Worm (Caenorhabditis elegans) whole organism, early embryonic: ENCODE results near the gene vps-2.

Experiments used
- B0310.2 ChIP-seq: sonication (generic microtip); optimal IDR thresholded peaks from 2 replicates; lab custom pipeline; 2016; ENCODE audit warnings: mild to moderate bottlenecking, missing genetic modification characterization, missing compliant biosample characterization
- F13C5.2 ChIP-seq: sonication (generic microtip); optimal IDR thresholded peaks from 2 replicates; lab custom pipeline; 2017; ENCODE audit warnings: mild to moderate bottlenecking, missing genetic modification characterization, inconsistent platforms, missing compliant biosample characterization
- aly-1 ChIP-seq: sonication (generic microtip); optimal IDR thresholded peaks from 2 replicates; lab custom pipeline; 2016; ENCODE audit warnings: missing genetic modification characterization, missing compliant biosample characterization
- ama-1 ChIP-seq: fragments of 150-350 bp; optimal IDR thresholded peaks from 2 replicates; lab custom pipeline; 2014
- ceh-13 ChIP-seq: fragments of 200-800 bp; sonication (Bioruptor generic); optimal IDR thresholded peaks from 2 replicates; lab custom pipeline; 2018; ENCODE audit warnings: mild to moderate bottlenecking, missing genetic modification characterization, missing compliant biosample characterization
- ceh-36 ChIP-seq: sonication (generic microtip); optimal IDR thresholded peaks from 2 replicates; lab custom pipeline; 2016; ENCODE audit warnings: missing genetic modification characterization, inconsistent platforms, missing compliant biosample characterization
- ets-7 ChIP-seq: sonication (generic microtip); optimal IDR thresholded peaks from 2 replicates; lab custom pipeline; 2016; ENCODE audit warnings: missing genotype, missing genetic modification characterization, missing compliant biosample characterization
- flt-1 ChIP-seq: fragments of 200-800 bp; sonication (Bioruptor generic); IDR thresholded peaks from 2 replicates; pipeline ENCODE4 v1.3.6; 2022; ENCODE audit warnings: missing genetic modification characterization, missing compliant biosample characterization
- hmbx-1 ChIP-seq: sonication (generic microtip); optimal IDR thresholded peaks from 2 replicates; lab custom pipeline; 2016; ENCODE audit warnings: mild to moderate bottlenecking, missing genetic modification characterization, missing compliant biosample characterization
- hmg-4 ChIP-seq: fragments of 200-800 bp; sonication (Bioruptor generic); optimal IDR thresholded peaks from 2 replicates; lab custom pipeline; 2018; ENCODE audit warnings: mild to moderate bottlenecking, missing genetic modification characterization, missing compliant biosample characterization
- hnd-1 ChIP-seq: sonication (generic microtip); optimal IDR thresholded peaks from 2 replicates; lab custom pipeline; 2016; ENCODE audit warnings: missing genetic modification characterization, missing compliant biosample characterization
- pes-1 ChIP-seq: fragments of 200-800 bp; sonication (Bioruptor generic); IDR thresholded peaks from 2 replicates; pipeline ENCODE4 v1.3.6; 2022; ENCODE audit warnings: missing genetic modification reagents, missing genetic modification characterization, missing compliant biosample characterization
- scrt-1 ChIP-seq: fragments of 200-800 bp; sonication (Bioruptor generic); IDR thresholded peaks from 2 replicates; pipeline ENCODE4 v1.3.6; 2022; ENCODE audit warnings: missing genetic modification characterization, missing compliant biosample characterization
- sea-1 ChIP-seq: fragments of 200-800 bp; sonication (Bioruptor generic); conservative IDR thresholded peaks from 2 replicates; pipeline ENCODE4 v1.3.6; 2022; ENCODE audit warnings: missing genetic modification characterization, missing compliant biosample characterization
- tbx-11 ChIP-seq: fragments of 200-800 bp; sonication (Bioruptor generic); IDR thresholded peaks from 2 replicates; pipeline ENCODE4 v1.3.6; 2022; ENCODE audit warnings: missing genetic modification characterization, missing compliant biosample characterization
- tbx-37 ChIP-seq: fragments of 200-800 bp; sonication (Bioruptor generic); conservative IDR thresholded peaks from 2 replicates; pipeline ENCODE4 v1.3.6; 2022; ENCODE audit warnings: missing genetic modification reagents, missing genetic modification characterization, missing compliant biosample characterization
- tra-4 ChIP-seq: sonication (generic microtip); optimal IDR thresholded peaks from 2 replicates; lab custom pipeline; 2017; ENCODE audit warnings: missing genetic modification characterization, missing compliant biosample characterization

The vps-2 gene

DNA sequence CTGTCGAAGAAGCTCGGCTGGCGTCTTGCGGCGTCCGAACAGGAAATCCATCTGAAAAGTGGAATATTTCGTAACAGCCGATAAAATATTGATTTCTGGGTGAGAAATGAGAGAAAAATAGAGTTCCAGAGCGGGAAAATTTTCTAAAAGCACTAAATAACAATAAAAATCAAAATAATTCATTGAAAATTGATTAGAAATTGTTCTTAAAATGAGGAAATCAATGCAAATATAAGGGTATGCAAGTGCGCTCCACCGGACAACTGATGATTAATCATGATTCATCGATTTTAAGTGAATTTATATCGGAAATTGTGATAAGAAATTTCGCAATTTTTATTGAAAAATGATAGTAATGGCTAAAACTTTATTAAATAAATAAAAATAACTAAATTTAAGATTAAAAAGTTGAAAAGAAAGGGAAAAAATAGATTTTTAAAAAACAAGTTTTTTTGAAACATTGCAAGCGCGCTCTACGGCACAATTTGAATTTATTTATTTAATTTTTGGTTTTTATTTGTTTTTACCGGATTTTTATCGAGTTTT lies at the start of gene vps-2, which contains the start of gene tiar-2:
Gene vps-2, minus strand, starts transcription at position 51 of the 546 bp plus-strand sequence.
Gene tiar-2, plus strand, starts transcription at position 520 of the 546 bp plus-strand sequence.
- TF ChIP-seq hmg-4 (GFP tag; lab: Kevin White, UChicago) (no peak), sea-1 (GFP tag; lab: Robert Waterston, UW) (no peak), B0310.2 (tag; lab: Kevin White, UChicago) (no peak), tbx-37 (GFP tag; lab: Robert Waterston, UW) (no peak), tra-4 (tag; lab: Kevin White, UChicago) (no peak), F13C5.2 (tag; lab: Kevin White, UChicago) (peak; percentile 30)

ce11 chrII:12816412-12817146 lies 48.6 kb upstream of the vps-2 start, which contains the start of gene acl-7:
Gene acl-7, minus strand, starts transcription at chrII:12816462.
- TF ChIP-seq flt-1 (GFP tag; lab: Robert Waterston, UW) (no peak), aly-1 (tag; lab: Kevin White, UChicago) (no peak)

DNA sequence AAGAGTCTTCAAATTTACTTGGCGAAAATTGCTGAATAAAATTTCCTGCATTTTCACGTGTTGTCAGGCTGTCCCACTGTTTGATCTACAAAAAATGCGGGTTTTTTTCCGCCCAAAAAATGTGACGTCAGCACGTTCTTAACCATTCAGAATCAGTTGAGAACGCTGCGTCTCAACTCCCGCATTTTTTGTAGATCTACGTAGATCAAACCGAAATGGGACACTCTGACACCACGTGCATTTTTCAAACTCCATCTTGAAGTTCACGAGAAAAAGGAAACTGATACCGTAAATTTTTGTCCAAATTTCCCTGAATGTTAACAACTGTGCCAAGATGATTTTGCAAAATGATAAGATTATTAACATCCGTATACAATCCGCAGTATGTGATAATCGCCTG lies 45.2 kb upstream of the vps-2 start:
- TF ChIP-seq tra-4 (tag; lab: Kevin White, UChicago) (no peak), pes-1 (GFP tag; lab: Robert Waterston, UW) (no peak), sea-1 (GFP tag; lab: Robert Waterston, UW) (no peak), ets-7 (tag; lab: Kevin White, UChicago) (no peak), hmbx-1 (no peak), ceh-13 (GFP tag; lab: Kevin White, UChicago) (no peak)

- TF ChIP-seq aly-1 (tag; lab: Kevin White, UChicago) (no peak), hmbx-1 (no peak), F13C5.2 (tag; lab: Kevin White, UChicago) (no peak), ceh-36 (tag; lab: Kevin White, UChicago) (no peak)
These were observed 42.7 kb upstream of the vps-2 start, which contains the start of gene Y46G5A.20 for ce11 chrII:12810709-12811108. Gene Y46G5A.20, plus strand, starts transcription at chrII:12811009.

ce11 chrII:12809725-12810124 lies 41.7 kb upstream of the vps-2 start:
- TF ChIP-seq sea-1 (GFP tag; lab: Robert Waterston, UW) = no peak
- no peak for TF ChIP-seq ama-1 (lab: Kevin White, UChicago)
- no peak for TF ChIP-seq F13C5.2 (tag; lab: Kevin White, UChicago)
- TF ChIP-seq hnd-1 (tag; lab: Kevin White, UChicago) = no peak
- no peak for TF ChIP-seq flt-1 (GFP tag; lab: Robert Waterston, UW)
- TF ChIP-seq hmg-4 (GFP tag; lab: Kevin White, UChicago) = no peak
- TF ChIP-seq ets-7 (tag; lab: Kevin White, UChicago) = no peak
- TF ChIP-seq B0310.2 (tag; lab: Kevin White, UChicago) = no peak
- no peak for TF ChIP-seq scrt-1 (GFP tag; lab: Robert Waterston, UW)
- TF ChIP-seq tbx-37 (GFP tag; lab: Robert Waterston, UW) = no peak
- TF ChIP-seq pes-1 (GFP tag; lab: Robert Waterston, UW) = no peak
- TF ChIP-seq tbx-11 (GFP tag; lab: Robert Waterston, UW) = no peak
- no peak for TF ChIP-seq ceh-13 (GFP tag; lab: Kevin White, UChicago)
- no peak for TF ChIP-seq tra-4 (tag; lab: Kevin White, UChicago)
- TF ChIP-seq aly-1 (tag; lab: Kevin White, UChicago) = no peak

DNA sequence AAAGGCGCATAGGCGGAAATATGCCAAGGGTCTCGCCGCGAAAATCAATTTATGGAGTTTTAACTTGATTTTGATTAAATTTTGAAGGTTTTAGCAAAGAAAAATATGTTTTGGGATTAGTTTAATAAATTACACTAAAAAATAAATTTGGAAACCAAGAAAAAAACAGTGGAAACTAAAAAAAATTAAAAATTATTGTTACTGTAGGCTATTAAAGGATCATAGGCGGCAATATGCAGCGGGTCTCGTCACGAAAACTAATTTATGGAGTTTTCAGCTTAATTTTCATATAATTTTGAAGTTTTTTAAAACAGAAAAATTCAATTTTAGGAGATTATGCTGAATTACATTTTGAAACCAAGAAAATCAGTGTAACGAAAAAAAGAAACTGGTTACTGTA lies 40.7 kb upstream of the vps-2 start:
- TF ChIP-seq hmg-4 (GFP tag; lab: Kevin White, UChicago) (no peak), scrt-1 (GFP tag; lab: Robert Waterston, UW) (no peak), aly-1 (tag; lab: Kevin White, UChicago) (no peak), ceh-13 (GFP tag; lab: Kevin White, UChicago) (no peak), ama-1 (lab: Kevin White, UChicago) (no peak), flt-1 (GFP tag; lab: Robert Waterston, UW) (no peak)

ce11 chrII:12806602-12807182 lies 38.7 kb upstream of the vps-2 start, which contains the start of gene spds-1:
Gene spds-1, plus strand, starts transcription at chrII:12806899.
- TF ChIP-seq flt-1 (GFP tag; lab: Robert Waterston, UW) (no peak), ama-1 (lab: Kevin White, UChicago) (no peak), tbx-37 (GFP tag; lab: Robert Waterston, UW) (no peak), scrt-1 (GFP tag; lab: Robert Waterston, UW) (no peak), ceh-36 (tag; lab: Kevin White, UChicago) (no peak), hmg-4 (GFP tag; lab: Kevin White, UChicago) (no peak), tra-4 (tag; lab: Kevin White, UChicago) (no peak), B0310.2 (tag; lab: Kevin White, UChicago) (no peak), sea-1 (GFP tag; lab: Robert Waterston, UW) (no peak)
